Fruit fly (Drosophila melanogaster): Measurements from ENCODE around the gene Ccdc85.

Ccdc85 gene

DNA sequence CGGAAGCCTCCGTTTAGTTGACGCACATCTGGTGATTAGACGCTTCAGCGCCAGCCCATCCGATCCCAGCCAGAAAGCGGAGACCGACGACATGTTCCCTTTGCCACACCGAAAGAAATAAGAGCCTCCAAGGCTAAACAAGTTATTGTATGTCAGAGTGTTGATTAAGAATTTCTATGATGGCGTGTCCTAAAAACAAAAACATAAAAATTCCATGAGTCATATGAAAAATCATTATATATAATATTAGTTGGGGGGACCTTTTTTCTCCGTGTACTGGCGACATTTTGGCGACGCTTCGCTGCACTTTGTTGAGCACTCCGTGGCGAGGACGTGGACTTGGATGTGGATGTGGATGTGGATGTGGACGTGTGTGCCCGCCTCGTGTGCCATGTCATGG is 13.7 kb downstream of the Ccdc85 start (continued):
- TF ChIP-seq CG17328 (GFP tag; IDR thresholded peaks at IDR 0.05) (peak; percentile 45; the same call in 1 of the 2 replicates), B-H2 (GFP tag; optimal IDR thresholded peaks at IDR 0.05) (no peak), pros (GFP tag; optimal IDR thresholded peaks at IDR 0.05) (no peak), lilli (GFP tag; optimal IDR thresholded peaks at IDR 0.05) (peak; percentile 9), disco-r (GFP tag; optimal IDR thresholded peaks at IDR 0.05) (no peak), dmrt11E (tag; optimal IDR thresholded peaks at IDR 0.05) (peak; percentile 49), tna (GFP tag; IDR thresholded peaks at IDR 0.05; ENCODE audit: partially characterized antibody) (no peak), CG7786 (GFP tag; optimal IDR thresholded peaks at IDR 0.05) (no peak), CG6791 (GFP tag; IDR thresholded peaks at IDR 0.05; ENCODE audit: partially characterized antibody) (no peak), CG16779 (GFP tag; IDR thresholded peaks at IDR 0.05) (no peak), sens (GFP tag) (peak; percentile 78), Hr51 (GFP tag; optimal IDR thresholded peaks at IDR 0.05) (no peak), trh (GFP tag; optimal IDR thresholded peaks at IDR 0.05) (no peak), Bgb (GFP tag; IDR thresholded peaks at IDR 0.05; ENCODE audit: partially characterized antibody) (no peak), stc (GFP tag; IDR thresholded peaks at IDR 0.05) (peak; percentile 33; the same call in 1 of the 2 replicates), emc (GFP tag; optimal IDR thresholded peaks at IDR 0.05) (no peak), mirr (GFP tag; optimal IDR thresholded peaks at IDR 0.05) (no peak), Sry-β (GFP tag; optimal IDR thresholded peaks at IDR 0.05) (no peak), D (optimal IDR thresholded peaks at IDR 0.05) (no peak), D (GFP tag; optimal IDR thresholded peaks at IDR 0.05) (peak; percentile 9), CG4730 (GFP tag; IDR thresholded peaks at IDR 0.05) (no peak), CG10979 (tag; optimal IDR thresholded peaks at IDR 0.05) (peak; percentile 57), CG14014 (GFP tag; IDR thresholded peaks at IDR 0.05) (0 out of 2 replicates have a peak, but pooled peaks have one; percentile 10)

- TF ChIP-seq sr (GFP tag; IDR thresholded peaks at IDR 0.05) = peak; percentile 45; the same call in 1 of the 3 replicates
- TF ChIP-seq HLHmδ (GFP tag; optimal IDR thresholded peaks at IDR 0.05) = peak; percentile 52
- no peak for TF ChIP-seq Hmr (GFP tag; optimal IDR thresholded peaks at IDR 0.05)
- TF ChIP-seq sens (GFP tag) = peak; percentile 73
- TF ChIP-seq CG11560 (tag; IDR thresholded peaks at IDR 0.05) = no peak
- TF ChIP-seq trem (tag; optimal IDR thresholded peaks at IDR 0.05) = peak; percentile 20
- no peak for TF ChIP-seq knrl (GFP tag; IDR thresholded peaks at IDR 0.05; ENCODE audit: partially characterized antibody)
- TF ChIP-seq pfk (GFP tag; optimal IDR thresholded peaks at IDR 0.05) = peak; percentile 86
- TF ChIP-seq sisA (GFP tag; IDR thresholded peaks at IDR 0.05) = no peak
- peak; percentile 3 for TF ChIP-seq Med (GFP tag)
- peak; percentile 37 for TF ChIP-seq stwl (tag; optimal IDR thresholded peaks at IDR 0.05)
Observed at dm6 chr2L:3018212-3018611, 19.1 kb downstream of the Ccdc85 start, which contains the start of the genes CG17224 and CG17264. Gene CG17224, minus strand, starts transcription at chr2L:3018308. Gene CG17264, plus strand, starts transcription at chr2L:3018508.

- TF ChIP-seq MESR4 (GFP tag; optimal IDR thresholded peaks at IDR 0.05) = peak; percentile 77
- TF ChIP-seq tup (GFP tag; optimal IDR thresholded peaks at IDR 0.05) = no peak
- peak; percentile 6 for TF ChIP-seq HmgD (GFP tag; optimal IDR thresholded peaks at IDR 0.05)
- no peak for TF ChIP-seq pita (GFP tag; optimal IDR thresholded peaks at IDR 0.05)
- TF ChIP-seq Nf-YC (tag; optimal IDR thresholded peaks at IDR 0.05) = no peak
- TF ChIP-seq klu (GFP tag; IDR thresholded peaks at IDR 0.05) = no peak
- TF ChIP-seq dmrt11E (tag; optimal IDR thresholded peaks at IDR 0.05) = no peak
- no peak for TF ChIP-seq CG18764 (GFP tag; optimal IDR thresholded peaks at IDR 0.05)
- peak; percentile 30 for TF ChIP-seq CHES-1-like (GFP tag; optimal IDR thresholded peaks at IDR 0.05)
- TF ChIP-seq CG17802 (tag; optimal IDR thresholded peaks at IDR 0.05) = no peak
- no peak for TF ChIP-seq croc (GFP tag; conservative IDR thresholded peaks at IDR 0.05)
- TF ChIP-seq CG42726 (GFP tag; IDR thresholded peaks at IDR 0.05; ENCODE audit: partially characterized antibody) = no peak
- no peak for TF ChIP-seq CG8290 (GFP tag; optimal IDR thresholded peaks at IDR 0.05)
- no peak for TF ChIP-seq CG8290 (tag; optimal IDR thresholded peaks at IDR 0.05)
- TF ChIP-seq row (GFP tag; IDR thresholded peaks at IDR 0.05) = peak; percentile 38; the same call in 2 of the 3 replicates
- no peak for TF ChIP-seq CG43689 (GFP tag; IDR thresholded peaks at IDR 0.05)
- TF ChIP-seq Doc3 (GFP tag; IDR thresholded peaks at IDR 0.05; ENCODE audit: partially characterized antibody) = peak; percentile 64; the same call in 2 of the 3 replicates
- TF ChIP-seq stwl (tag; optimal IDR thresholded peaks at IDR 0.05) = peak; percentile 72
- TF ChIP-seq dan (GFP tag; IDR thresholded peaks at IDR 0.05) = no peak
Observed at dm6 chr2L:3022986-3023385, 23.9 kb downstream of the Ccdc85 start, which contains the start of the genes alpha4GT1 and Prp40. Gene alpha4GT1, minus strand, starts transcription at chr2L:3023141. Gene Prp40, plus strand, starts transcription at chr2L:3023226.

All from whole organism, embryonic.